Worm (Caenorhabditis elegans) whole organism, young adult: ENCODE measurements around the gene C36C9.11.

Experiments used
- B0261.1 ChIP-seq: sonication (generic microtip); optimal IDR thresholded peaks from 2 replicates; lab custom pipeline; 2016; ENCODE audit warnings: mild to moderate bottlenecking, missing genetic modification characterization, moderate library complexity, missing compliant biosample characterization
- F23B12.7 ChIP-seq: sonication (generic microtip); optimal IDR thresholded peaks from 2 replicates; lab custom pipeline; 2017; ENCODE audit warnings: missing genetic modification characterization, mild to moderate bottlenecking, missing compliant biosample characterization, antibody characterized with exemption, moderate library complexity; ENCODE audit not compliant: insufficient read depth
- F52B5.7 ChIP-seq: sonication (generic microtip); optimal IDR thresholded peaks from 2 replicates; lab custom pipeline; 2016; ENCODE audit warnings: mild to moderate bottlenecking, missing genetic modification characterization, missing compliant biosample characterization
- F55B11.4 ChIP-seq: sonication (generic microtip); optimal IDR thresholded peaks from 2 replicates; lab custom pipeline; 2016; ENCODE audit warnings: missing compliant biosample characterization, missing genetic modification characterization, borderline replicate concordance; ENCODE audit not compliant: insufficient read depth
- F57C9.4 ChIP-seq: sonication (generic microtip); optimal IDR thresholded peaks from 2 replicates; lab custom pipeline; 2017; ENCODE audit warnings: mild to moderate bottlenecking, missing genetic modification characterization, missing compliant biosample characterization
- Y67H2A.10 ChIP-seq: fragments of 200-800 bp; sonication (Bioruptor generic); conservative IDR thresholded peaks from 2 replicates; pipeline ENCODE4 v1.3.6; 2022; ENCODE audit warnings: missing genetic modification reagents, missing genetic modification characterization, missing compliant biosample characterization
- Y79H2A.3 ChIP-seq: fragments of 200-800 bp; sonication (Bioruptor generic); conservative IDR thresholded peaks from 2 replicates; pipeline ENCODE4 v1.3.6; 2022; ENCODE audit warnings: missing genetic modification reagents, missing genetic modification characterization, missing compliant biosample characterization
- Y95B8A.8 ChIP-seq: fragments of 200-800 bp; sonication (Bioruptor generic); IDR thresholded peaks from 2 replicates; pipeline ENCODE4 v1.3.6; 2022; ENCODE audit warnings: missing genetic modification reagents, missing genetic modification characterization, missing compliant biosample characterization
- ama-1 ChIP-seq, 3 experiments: fragments of 150-350 bp in 1 of 3; sonication (generic microtip) in 2 of 3; optimal IDR thresholded peaks; 2 replicates each; lab custom pipeline; 2014 to 2018; ENCODE audit warnings: missing biosample characterization in 2 of 3, missing genetic modification characterization in 2 of 3, missing genetic modification reagents in 2 of 3
- atf-7 ChIP-seq: sonication (generic microtip); optimal IDR thresholded peaks from 2 replicates; lab custom pipeline; 2017; ENCODE audit warnings: mild to moderate bottlenecking, missing genetic modification characterization, missing compliant biosample characterization
- attf-5 ChIP-seq: fragments of 200-800 bp; sonication (Bioruptor generic); optimal IDR thresholded peaks from 2 replicates; lab custom pipeline; 2018; ENCODE audit warnings: mild to moderate bottlenecking, missing genetic modification characterization, missing compliant biosample characterization
- bed-2 ChIP-seq: fragments of 200-800 bp; sonication (Bioruptor generic); IDR thresholded peaks from 2 replicates; pipeline ENCODE4 v1.3.6; 2022; ENCODE audit warnings: missing genetic modification reagents, missing genetic modification characterization, missing compliant biosample characterization
- cebp-2 ChIP-seq: fragments of 200-800 bp; sonication (Bioruptor generic); IDR thresholded peaks from 2 replicates; pipeline ENCODE4 v1.3.6; 2022; ENCODE audit warnings: missing genetic modification characterization, missing compliant biosample characterization
- ceh-100 ChIP-seq: fragments of 200-800 bp; sonication (Bioruptor generic); IDR thresholded peaks from 2 replicates; pipeline ENCODE4 v1.3.6; 2022; ENCODE audit warnings: missing genetic modification reagents, missing genetic modification characterization, missing compliant biosample characterization
- die-1 ChIP-seq: sonication (generic microtip); optimal IDR thresholded peaks from 2 replicates; lab custom pipeline; 2016; ENCODE audit warnings: missing genotype, mild to moderate bottlenecking, missing genetic modification characterization, missing compliant biosample characterization
- dpff-1 ChIP-seq: sonication (generic microtip); optimal IDR thresholded peaks from 2 replicates; lab custom pipeline; 2017; ENCODE audit warnings: mild to moderate bottlenecking, missing genetic modification characterization, missing compliant biosample characterization
- fkh-3 ChIP-seq: sonication (generic microtip); optimal IDR thresholded peaks from 2 replicates; lab custom pipeline; 2016; ENCODE audit warnings: mild to moderate bottlenecking, missing genetic modification characterization, missing compliant biosample characterization
- hlh-12 ChIP-seq: sonication (generic microtip); optimal IDR thresholded peaks from 2 replicates; lab custom pipeline; 2016; ENCODE audit warnings: missing genetic modification characterization, missing compliant biosample characterization
- hlh-26 ChIP-seq: fragments of 200-800 bp; sonication (Bioruptor generic); conservative IDR thresholded peaks from 2 replicates; pipeline ENCODE4 v1.3.6; 2022; ENCODE audit warnings: missing genetic modification reagents, missing genetic modification characterization, missing compliant biosample characterization
- hrde-1 ChIP-seq: sonication (generic microtip); optimal IDR thresholded peaks from 2 replicates; lab custom pipeline; 2016; ENCODE audit warnings: missing genetic modification characterization, mild to moderate bottlenecking, missing compliant biosample characterization, moderate library complexity, missing genotype, missing genetic modification reagents, borderline replicate concordance
- hsf-1 ChIP-seq: fragments of 200-800 bp; sonication (Bioruptor generic); IDR thresholded peaks from 2 replicates; pipeline ENCODE4 v1.3.6; 2022; ENCODE audit warnings: missing genetic modification reagents, missing genetic modification characterization, missing compliant biosample characterization
- lag-1 ChIP-seq: fragments of 200-800 bp; sonication (Bioruptor generic); IDR thresholded peaks from 2 replicates; pipeline ENCODE4 v1.3.6; 2022; ENCODE audit warnings: missing genetic modification reagents, missing genetic modification characterization, missing compliant biosample characterization
- lin-26 ChIP-seq: fragments of 200-800 bp; sonication (Bioruptor generic); IDR thresholded peaks from 2 replicates; pipeline ENCODE4 v1.3.6; 2022; ENCODE audit warnings: missing genetic modification reagents, missing genetic modification characterization, missing compliant biosample characterization
- mcd-1 ChIP-seq: fragments of 200-800 bp; sonication (Bioruptor generic); IDR thresholded peaks from 2 replicates; pipeline ENCODE4 v1.3.6; 2022; ENCODE audit warnings: missing genetic modification reagents, missing genetic modification characterization, missing compliant biosample characterization
- nfya-1 ChIP-seq: sonication (generic microtip); optimal IDR thresholded peaks from 2 replicates; lab custom pipeline; 2017; ENCODE audit warnings: antibody characterized with exemption, missing compliant biosample characterization, missing genetic modification characterization, borderline replicate concordance; ENCODE audit not compliant: insufficient read depth
- nfya-2 ChIP-seq: fragments of 200-800 bp; sonication (Bioruptor generic); IDR thresholded peaks from 2 replicates; pipeline ENCODE4 v1.3.6; 2022; ENCODE audit warnings: missing genetic modification reagents, missing genetic modification characterization, missing compliant biosample characterization
- nfyb-1 ChIP-seq: fragments of 200-800 bp; sonication (Bioruptor generic); IDR thresholded peaks from 2 replicates; pipeline ENCODE4 v1.3.6; 2022; ENCODE audit warnings: missing genetic modification reagents, missing genetic modification characterization, missing compliant biosample characterization
- nhr-80 ChIP-seq: sonication (generic microtip); optimal IDR thresholded peaks from 2 replicates; lab custom pipeline; 2016; ENCODE audit warnings: missing genetic modification characterization, missing compliant biosample characterization
- pbrm-1 ChIP-seq: fragments of 200-800 bp; sonication (Bioruptor generic); IDR thresholded peaks from 2 replicates; pipeline ENCODE4 v1.3.6; 2022; ENCODE audit warnings: missing genetic modification reagents, missing genetic modification characterization, missing compliant biosample characterization
- pha-4 ChIP-seq: fragments of 150-350 bp; sonication (generic microtip); optimal IDR thresholded peaks from 2 replicates; lab custom pipeline; 2014; ENCODE audit warnings: missing biosample characterization, missing genetic modification reagents, missing genetic modification characterization
- rpc-1 ChIP-seq, 2 experiments: fragments of 150-350 bp in 1 of 2; sonication (generic microtip) in 1 of 2; optimal IDR thresholded peaks; 2 replicates each; lab custom pipeline; 2014 to 2018; ENCODE audit warnings: missing biosample characterization in 1 of 2, missing genetic modification characterization in 1 of 2, missing genetic modification reagents in 1 of 2, missing genotype in 1 of 2
- snpc-1.3 ChIP-seq: sonication (generic microtip); optimal IDR thresholded peaks from 2 replicates; lab custom pipeline; 2017; ENCODE audit warnings: missing genetic modification characterization, mild to moderate bottlenecking, missing compliant biosample characterization, antibody characterized with exemption, moderate library complexity, missing genotype, missing genetic modification reagents; ENCODE audit not compliant: insufficient read depth
- snpc-3.4 ChIP-seq: sonication (generic microtip); optimal IDR thresholded peaks from 2 replicates; lab custom pipeline; 2017; ENCODE audit warnings: missing genetic modification characterization, mild to moderate bottlenecking, missing compliant biosample characterization, antibody characterized with exemption, moderate library complexity, missing genotype, missing genetic modification reagents
- tbp1 ChIP-seq: fragments of 200-800 bp; sonication (Bioruptor generic); optimal IDR thresholded peaks from 2 replicates; lab custom pipeline; 2018; ENCODE audit warnings: mild to moderate bottlenecking, missing genetic modification characterization, missing compliant biosample characterization
- tlf-1 ChIP-seq: fragments of 200-800 bp; sonication (Bioruptor generic); optimal IDR thresholded peaks from 2 replicates; lab custom pipeline; 2018; ENCODE audit warnings: mild to moderate bottlenecking, missing genetic modification characterization, missing compliant biosample characterization
- unc-62 ChIP-seq: fragments of 150-350 bp; optimal IDR thresholded peaks from 2 replicates; lab custom pipeline; 2014; ENCODE audit warnings: missing biosample characterization, missing genetic modification reagents, missing genetic modification characterization
- ztf-18 ChIP-seq: sonication (generic microtip); optimal IDR thresholded peaks from 2 replicates; lab custom pipeline; 2016; ENCODE audit warnings: missing genotype, mild to moderate bottlenecking, missing genetic modification characterization, missing compliant biosample characterization
- ztf-28 ChIP-seq: fragments of 200-800 bp; sonication (Bioruptor generic); IDR thresholded peaks from 2 replicates; pipeline ENCODE4 v1.3.6; 2022; ENCODE audit warnings: missing genetic modification reagents, missing genetic modification characterization, missing compliant biosample characterization

C36C9.11 gene

DNA sequence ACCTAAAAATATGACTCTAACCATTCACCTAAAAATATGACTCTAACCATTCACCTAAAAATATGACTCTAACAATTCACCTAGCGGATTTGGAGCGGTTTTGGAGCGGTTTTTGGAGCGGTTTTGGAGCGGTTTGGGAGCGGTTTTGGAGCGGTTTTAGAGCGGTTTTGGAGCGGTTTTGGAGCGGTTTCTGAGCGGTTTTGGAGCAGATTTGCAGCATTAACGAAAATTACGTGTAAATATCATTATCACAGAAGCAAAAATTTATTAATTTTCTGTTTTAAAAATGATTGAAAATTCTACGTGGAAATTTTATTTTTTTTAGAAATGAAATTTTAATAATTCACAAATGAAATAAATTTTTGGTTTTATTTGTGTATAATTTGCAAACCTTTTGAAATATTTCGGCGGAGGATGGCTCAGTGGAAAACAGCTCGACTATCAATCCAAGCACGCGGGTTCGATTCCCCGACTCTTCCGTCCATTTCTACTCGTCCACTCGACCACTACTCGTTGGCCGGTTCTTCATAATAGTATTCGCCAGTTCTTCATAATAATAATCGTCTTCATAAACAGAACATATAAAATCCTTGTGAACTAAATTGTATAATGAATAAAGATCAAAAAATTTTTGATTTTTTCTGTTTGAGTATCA lies 43.6 kb upstream of the C36C9.11 start (continued):
- no peak for TF ChIP-seq nfya-1 (tag; lab: Kevin White, UChicago)
- no peak for TF ChIP-seq hsf-1
- no peak for TF ChIP-seq fkh-3 (tag; lab: Kevin White, UChicago)
- no peak for TF ChIP-seq Y95B8A.8 (GFP tag; lab: Robert Waterston, UW)
- no peak for TF ChIP-seq lag-1
- peak; percentile 56 for TF ChIP-seq snpc-3.4
- no peak for TF ChIP-seq F23B12.7 (tag; lab: Kevin White, UChicago)

- TF ChIP-seq Y79H2A.3 (GFP tag; lab: Robert Waterston, UW) = no peak
These were observed 35.5 kb upstream of the C36C9.11 start, which contains the start of gene ZK380.4 for ce11 chrX:1651668-1652067. ZK380.4 (minus strand) TSS chrX:1651994.

DNA sequence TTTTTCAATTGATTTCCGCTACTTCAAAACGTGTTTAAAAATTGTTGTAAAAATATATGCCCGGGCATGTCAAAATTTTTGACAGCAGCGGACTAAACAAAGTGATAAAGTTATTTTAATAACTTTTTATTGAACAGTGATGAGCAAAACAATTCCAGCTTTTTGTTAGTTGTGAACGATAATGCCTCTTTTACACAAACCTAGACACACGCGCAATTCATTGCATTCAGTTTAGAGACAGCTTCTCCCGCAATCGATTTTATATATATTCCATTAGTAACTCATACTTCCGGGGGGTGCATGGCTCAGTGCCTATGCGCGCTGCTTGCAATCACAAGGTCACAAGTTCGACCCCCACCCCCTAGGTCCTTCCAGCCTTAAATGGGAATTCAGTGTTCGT lies 33.0 kb upstream of the C36C9.11 start, which contains the start of gene ZK380.6:
TSS of gene ZK380.6 (plus strand) at position 301 of the 400 bp plus-strand sequence.
- TF ChIP-seq nhr-80 (tag; lab: Kevin White, UChicago) = no peak
- no peak for TF ChIP-seq ceh-100 (GFP tag; lab: Robert Waterston, UW)
- no peak for TF ChIP-seq hlh-26
- TF ChIP-seq rpc-1 (optimal IDR thresholded peaks at IDR 0.05; lab: Kevin White, UChicago) = peak; percentile 35
- TF ChIP-seq rpc-1 (tag; optimal IDR thresholded peaks at IDR 0.05; lab: Kevin White, UChicago) = peak; percentile 67
- no peak for TF ChIP-seq die-1 (tag; lab: Kevin White, UChicago)
- no peak for TF ChIP-seq bed-2 (GFP tag; lab: Robert Waterston, UW)
- TF ChIP-seq B0261.1 (tag; lab: Kevin White, UChicago) = peak; percentile 25

DNA sequence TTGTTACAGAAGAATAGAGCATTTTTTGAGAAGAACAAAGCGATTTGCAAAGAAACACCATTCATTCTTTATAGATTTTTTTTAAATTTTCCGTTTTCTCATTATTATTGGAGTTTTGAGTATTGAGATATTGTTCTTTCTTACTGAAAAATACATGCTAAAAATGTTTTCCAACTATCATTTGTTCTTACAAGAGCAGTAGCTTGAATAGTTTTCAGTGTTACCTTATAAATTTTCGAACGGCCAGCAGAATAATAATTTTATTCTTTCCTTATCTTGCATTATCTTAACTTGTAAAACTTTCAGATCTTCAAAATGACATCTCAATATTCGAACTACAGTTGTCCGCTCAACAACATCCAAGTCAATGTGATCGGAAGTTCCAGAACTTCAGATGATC lies 32.0 kb upstream of the C36C9.11 start, which contains the start of gene tbx-32:
TSS of gene tbx-32 (plus strand) at position 301 of the 400 bp plus-strand sequence.
- TF ChIP-seq F57C9.4 (tag; lab: Kevin White, UChicago) (no peak), lin-26 (no peak)
- TF ChIP-seq, all 124 proteins: peak for 0

DNA sequence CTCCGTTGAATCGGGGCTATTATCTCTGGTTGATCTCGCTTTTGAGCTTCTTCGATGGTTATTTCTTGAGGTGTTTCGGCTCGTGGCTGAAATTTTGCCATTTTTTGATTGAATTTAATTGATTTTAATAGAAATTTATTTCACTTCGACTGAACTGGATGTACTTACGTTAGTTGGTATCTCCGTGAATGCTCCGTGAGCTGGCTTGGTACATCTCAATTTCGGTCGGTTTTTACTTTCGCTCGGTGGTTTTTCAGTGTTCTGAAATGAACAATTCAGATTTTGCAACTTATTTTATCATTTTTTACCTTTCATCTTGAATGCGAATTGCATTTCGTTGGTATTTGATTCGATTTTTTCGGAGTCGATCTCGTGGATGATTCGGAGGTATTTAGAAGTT lies 22.3 kb upstream of the C36C9.11 start, which contains the start of gene R09H3.2:
TSS of gene R09H3.2 (minus strand) at position 101 of the 400 bp plus-strand sequence.
- TF ChIP-seq pbrm-1 (GFP tag; lab: Robert Waterston, UW) = no peak
- no peak for TF ChIP-seq atf-7 (tag; lab: Kevin White, UChicago)
- TF ChIP-seq F52B5.7 (tag; lab: Kevin White, UChicago) = no peak
- no peak for TF ChIP-seq tbp1
- no peak for TF ChIP-seq hrde-1
- TF ChIP-seq cebp-2 (GFP tag; lab: Robert Waterston, UW) = no peak

ce11 chrX:1667056-1667455 lies 20.1 kb upstream of the C36C9.11 start:
- TF ChIP-seq nfyb-1 (GFP tag; lab: Robert Waterston, UW) (no peak), mcd-1 (no peak), lag-1 (no peak), hlh-12 (no peak), nfya-2 (GFP tag; lab: Robert Waterston, UW) (no peak), F55B11.4 (tag; lab: Kevin White, UChicago) (no peak), snpc-1.3 (tag; lab: Kevin White, UChicago) (no peak), tlf-1 (GFP tag; lab: Kevin White, UChicago) (no peak), unc-62 (GFP tag; lab: Kevin White, UChicago) (no peak), tbp1 (no peak), dpff-1 (tag; lab: Kevin White, UChicago) (no peak), attf-5 (GFP tag; lab: Kevin White, UChicago) (no peak), bed-2 (GFP tag; lab: Robert Waterston, UW) (no peak), Y67H2A.10 (no peak), ztf-28 (GFP tag; lab: Robert Waterston, UW) (no peak), ztf-18 (no peak), pha-4 (tag; lab: Kevin White, UChicago) (no peak), ama-1 (optimal IDR thresholded peaks at IDR 0.05; lab: Kevin White, UChicago) (no peak), ama-1 (GFP tag; optimal IDR thresholded peaks at IDR 0.05; lab: Kevin White, UChicago) (no peak)
